Worm (Caenorhabditis elegans) whole organism, L3 larva: Measurements from ENCODE around the gene C27B7.5.

Experiments used
- aly-2 ChIP-seq: fragments of 150-350 bp; optimal IDR thresholded peaks from 2 replicates; lab custom pipeline; 2014; ENCODE audit warnings: missing biosample characterization, missing genetic modification characterization
- ama-1 ChIP-seq: fragments of 150-350 bp; optimal IDR thresholded peaks from 2 replicates; lab custom pipeline; 2018
- ceh-16 ChIP-seq: sonication (generic microtip); optimal IDR thresholded peaks from 2 replicates; lab custom pipeline; 2017; ENCODE audit warnings: missing biosample characterization, missing genetic modification characterization
- ceh-28 ChIP-seq: fragments of 150-350 bp; optimal IDR thresholded peaks from 2 replicates; lab custom pipeline; 2014; ENCODE audit warnings: missing biosample characterization, missing genetic modification reagents, missing genetic modification characterization
- ceh-82 ChIP-seq: fragments of 150-350 bp; optimal IDR thresholded peaks from 2 replicates; lab custom pipeline; 2014; ENCODE audit warnings: missing biosample characterization, missing genetic modification characterization
- egl-27 ChIP-seq: sonication (generic microtip); optimal IDR thresholded peaks from 4 replicates; lab custom pipeline; 2017; ENCODE audit warnings: missing biosample characterization, missing genetic modification reagents, missing genetic modification characterization
- elt-1 ChIP-seq: fragments of 150-350 bp; optimal IDR thresholded peaks from 2 replicates; lab custom pipeline; 2014; ENCODE audit warnings: missing biosample characterization, missing genetic modification characterization
- elt-2 ChIP-seq: sonication (generic microtip); optimal IDR thresholded peaks from 2 replicates; lab custom pipeline; 2016; ENCODE audit warnings: missing genetic modification reagents, mild to moderate bottlenecking, missing genetic modification characterization, missing compliant biosample characterization
- elt-3 ChIP-seq, 3 experiments: fragments of 150-350 bp in 1 of 3; sonication (generic microtip) in 2 of 3; optimal IDR thresholded peaks; 2 replicates in 2 of 3; 4 replicates in 1 of 3; lab custom pipeline; 2014 to 2017; ENCODE audit warnings: missing biosample characterization in 3 of 3, missing genetic modification characterization in 3 of 3
- eor-1 ChIP-seq, 2 experiments: fragments of 150-350 bp; optimal IDR thresholded peaks; 2 replicates each; lab custom pipeline; 2014 to 2018; ENCODE audit warnings: missing biosample characterization in 2 of 2, missing genetic modification characterization in 2 of 2
- fkh-2 ChIP-seq: fragments of 150-350 bp; optimal IDR thresholded peaks from 2 replicates; lab custom pipeline; 2014; ENCODE audit warnings: missing biosample characterization, missing genetic modification reagents, missing genetic modification characterization
- fos-1 ChIP-seq: fragments of 150-350 bp; optimal IDR thresholded peaks from 2 replicates; lab custom pipeline; 2014; ENCODE audit warnings: missing biosample characterization, missing genetic modification characterization
- hmg-11 ChIP-seq: sonication (generic microtip); optimal IDR thresholded peaks from 2 replicates; lab custom pipeline; 2016; ENCODE audit warnings: missing genetic modification characterization, missing compliant biosample characterization
- jun-1 ChIP-seq: fragments of 150-350 bp; optimal IDR thresholded peaks from 2 replicates; lab custom pipeline; 2014; ENCODE audit warnings: missing biosample characterization, missing genetic modification reagents, missing genetic modification characterization
- lin-15B ChIP-seq: fragments of 150-350 bp; optimal IDR thresholded peaks from 2 replicates; lab custom pipeline; 2014; ENCODE audit warnings: missing biosample characterization, missing genetic modification characterization
- lin-39 ChIP-seq: fragments of 150-350 bp; optimal IDR thresholded peaks from 2 replicates; lab custom pipeline; 2018; ENCODE audit warnings: missing biosample characterization, missing genetic modification reagents, missing genetic modification characterization
- mml-1 ChIP-seq: fragments of 150-350 bp; sonication (generic microtip); optimal IDR thresholded peaks from 3 replicates; lab custom pipeline; 2014; ENCODE audit warnings: missing biosample characterization, missing genetic modification characterization
- nfya-1 ChIP-seq: sonication (generic microtip); optimal IDR thresholded peaks from 2 replicates; lab custom pipeline; 2017; ENCODE audit warnings: missing genetic modification characterization, mild to moderate bottlenecking, missing compliant biosample characterization, antibody characterized with exemption, moderate library complexity; ENCODE audit not compliant: insufficient read depth
- nhr-11 ChIP-seq: fragments of 150-350 bp; optimal IDR thresholded peaks from 2 replicates; lab custom pipeline; 2014; ENCODE audit warnings: missing biosample characterization, missing genetic modification characterization
- nhr-12 ChIP-seq: fragments of 150-350 bp; optimal IDR thresholded peaks from 2 replicates; lab custom pipeline; 2014; ENCODE audit warnings: missing biosample characterization, missing genetic modification characterization
- nhr-23 ChIP-seq: fragments of 150-350 bp; optimal IDR thresholded peaks from 2 replicates; lab custom pipeline; 2014; ENCODE audit warnings: missing biosample characterization, missing genetic modification reagents, missing genetic modification characterization
- nhr-25 ChIP-seq: sonication (generic microtip); optimal IDR thresholded peaks from 2 replicates; lab custom pipeline; 2017; ENCODE audit warnings: missing biosample characterization, missing genetic modification characterization
- nhr-28 ChIP-seq: fragments of 150-350 bp; optimal IDR thresholded peaks from 2 replicates; lab custom pipeline; 2014; ENCODE audit warnings: missing biosample characterization, missing genetic modification characterization
- nhr-43 ChIP-seq: sonication (generic microtip); optimal IDR thresholded peaks from 2 replicates; lab custom pipeline; 2016; ENCODE audit warnings: mild to moderate bottlenecking, missing genetic modification characterization, missing compliant biosample characterization; ENCODE audit not compliant: poor library complexity, severe bottlenecking
- nhr-77 ChIP-seq: fragments of 150-350 bp; optimal IDR thresholded peaks from 2 replicates; lab custom pipeline; 2014; ENCODE audit warnings: missing biosample characterization, missing genetic modification characterization
- pha-4 ChIP-seq: fragments of 150-350 bp; optimal IDR thresholded peaks from 2 replicates; lab custom pipeline; 2014; ENCODE audit warnings: missing biosample characterization, missing genetic modification reagents, missing genetic modification characterization
- pqm-1 ChIP-seq: fragments of 150-350 bp; optimal IDR thresholded peaks from 2 replicates; lab custom pipeline; 2017; ENCODE audit warnings: missing biosample characterization, missing genetic modification characterization, inconsistent platforms
- snpc-4 ChIP-seq: fragments of 150-350 bp; optimal IDR thresholded peaks from 2 replicates; lab custom pipeline; 2014; ENCODE audit warnings: missing biosample characterization, missing genetic modification characterization
- tbx-2 ChIP-seq: sonication (generic microtip); optimal IDR thresholded peaks from 2 replicates; lab custom pipeline; 2016; ENCODE audit warnings: mild to moderate bottlenecking, missing genetic modification characterization, missing compliant biosample characterization
- unc-62 ChIP-seq: fragments of 150-350 bp; sonication (generic microtip); optimal IDR thresholded peaks from 4 replicates; lab custom pipeline; 2014; ENCODE audit warnings: missing biosample characterization, missing genetic modification reagents, missing genetic modification characterization
- ztf-4 ChIP-seq: fragments of 150-350 bp; optimal IDR thresholded peaks from 2 replicates; lab custom pipeline; 2014; ENCODE audit warnings: missing biosample characterization, missing genetic modification characterization

Gene C27B7.5

ce11 chrIV:8879810-8880209 is 21.6 kb upstream of the C27B7.5 start, which contains the start of gene npax-4:
Gene npax-4 (minus strand): TSS chrIV:8879910.
- TF ChIP-seq fkh-2 (no peak), ceh-28 (tag; lab: Kevin White, UChicago) (no peak), aly-2 (no peak), ceh-82 (tag; lab: Kevin White, UChicago) (no peak), elt-3 (tag; optimal IDR thresholded peaks at IDR 0.05; lab: Kevin White, UChicago) (no peak), nhr-28 (tag; lab: Kevin White, UChicago) (no peak), mml-1 (tag; lab: Kevin White, UChicago) (no peak)

- no peak for TF ChIP-seq snpc-4 (tag; lab: Kevin White, UChicago)
- TF ChIP-seq egl-27, result no peak
- TF ChIP-seq aly-2, result no peak
These were observed 20.3 kb upstream of the C27B7.5 start, which contains the start of gene C09G9.8 for ce11 chrIV:8881181-8881580. Gene C09G9.8 (plus strand): TSS chrIV:8881481.

- no peak for TF ChIP-seq fkh-2
These were observed 15.2 kb upstream of the C27B7.5 start, which contains the start of gene C09G9.5 for ce11 chrIV:8886228-8886627. Gene C09G9.5 (plus strand): TSS chrIV:8886528.

- TF ChIP-seq fos-1, result no peak
- TF ChIP-seq nhr-77 (tag; lab: Kevin White, UChicago), result no peak
- no peak for TF ChIP-seq eor-1 (tag; optimal IDR thresholded peaks at IDR 0.05; lab: Kevin White, UChicago)
- TF ChIP-seq elt-2 (tag; lab: Kevin White, UChicago), result no peak
- no peak for TF ChIP-seq ztf-4 (tag; lab: Kevin White, UChicago)
These were observed 12.9 kb upstream of the C27B7.5 start, which contains the start of gene oma-1 for ce11 chrIV:8888525-8889026. Gene oma-1 (plus strand): TSS chrIV:8888976.

- TF ChIP-seq unc-62 (GFP tag; lab: Kevin White, UChicago) (no peak), nhr-11 (tag; lab: Kevin White, UChicago) (no peak), nhr-25 (tag; lab: Kevin White, UChicago) (peak; percentile 34), snpc-4 (tag; lab: Kevin White, UChicago) (peak; percentile 85), jun-1 (peak; percentile 19), mml-1 (tag; lab: Kevin White, UChicago) (no peak), lin-15B (tag; lab: Kevin White, UChicago) (peak; percentile 65), nfya-1 (tag; lab: Kevin White, UChicago) (peak; percentile 68), ceh-16 (tag; lab: Kevin White, UChicago) (no peak), nhr-43 (peak; percentile 63), pha-4 (peak; percentile 88), nhr-12 (no peak), ztf-4 (tag; lab: Kevin White, UChicago) (no peak), tbx-2 (tag; lab: Kevin White, UChicago) (peak; percentile 18), nhr-23 (tag; lab: Kevin White, UChicago) (peak; percentile 80), eor-1 (tag; optimal IDR thresholded peaks at IDR 0.05; lab: Kevin White, UChicago) (no peak), elt-2 (tag; lab: Kevin White, UChicago) (peak; percentile 36), elt-1 (tag; lab: Kevin White, UChicago) (peak; percentile 32), lin-39 (tag; lab: Kevin White, UChicago) (peak; percentile 13), pqm-1 (tag; lab: Kevin White, UChicago) (no peak), hmg-11 (tag; lab: Kevin White, UChicago) (peak; percentile 60)
These were observed 10.3 kb upstream of the C27B7.5 start, which contains the start of gene spr-2 for ce11 chrIV:8891131-8891530. Gene spr-2 (plus strand): TSS chrIV:8891462.

ce11 chrIV:8892558-8892957 is 8.9 kb upstream of the C27B7.5 start, which contains the start of gene C27B7.2:
Gene C27B7.2 (plus strand): TSS chrIV:8892858.
- TF ChIP-seq ama-1 (peak; percentile 54), egl-27 (no peak)
